Worm (Caenorhabditis elegans) whole organism, midembryonic: Measurements from ENCODE around the gene vha-13.

Experiments used
- T22C8.4 ChIP-seq: fragments of 200-800 bp; sonication (Bioruptor generic); IDR thresholded peaks from 2 replicates; pipeline ENCODE4 v1.3.6; 2022; ENCODE audit warnings: missing genetic modification characterization, missing compliant biosample characterization
- cog-1 ChIP-seq: sonication (generic microtip); optimal IDR thresholded peaks from 2 replicates; lab custom pipeline; 2016; ENCODE audit warnings: missing genetic modification characterization, missing compliant biosample characterization
- flt-1 ChIP-seq: fragments of 200-800 bp; sonication (Bioruptor generic); IDR thresholded peaks from 2 replicates; pipeline ENCODE4 v1.3.6; 2022; ENCODE audit warnings: missing genetic modification characterization, missing compliant biosample characterization
- klf-2 ChIP-seq: fragments of 200-800 bp; sonication (Bioruptor generic); conservative IDR thresholded peaks from 2 replicates; pipeline ENCODE4 v1.3.6; 2022; ENCODE audit warnings: missing genetic modification reagents, missing genetic modification characterization, missing compliant biosample characterization
- tab-1 ChIP-seq: fragments of 200-800 bp; sonication (Bioruptor generic); IDR thresholded peaks from 2 replicates; pipeline ENCODE4 v1.3.6; 2022; ENCODE audit warnings: missing genetic modification characterization, missing compliant biosample characterization
- ztf-23 ChIP-seq: fragments of 200-800 bp; sonication (Bioruptor generic); IDR thresholded peaks from 2 replicates; pipeline ENCODE4 v1.3.6; 2022; ENCODE audit warnings: missing genetic modification reagents, missing genetic modification characterization, missing compliant biosample characterization
- ztf-29 ChIP-seq: fragments of 200-800 bp; sonication (Bioruptor generic); IDR thresholded peaks from 2 replicates; pipeline ENCODE4 v1.3.6; 2022; ENCODE audit warnings: missing genetic modification reagents, missing genetic modification characterization, missing compliant biosample characterization

ce11 chrV:14391830-14392229 lies 40.3 kb downstream of the vha-13 start, which contains the start of gene C15H11.10:
- no peak for TF ChIP-seq tab-1 (GFP tag; lab: Robert Waterston, UW)
- TF ChIP-seq cog-1, result no peak
- no peak for TF ChIP-seq ztf-29
- TF ChIP-seq T22C8.4, result no peak
- TF ChIP-seq ztf-23 (GFP tag; lab: Robert Waterston, UW), result no peak
- TF ChIP-seq klf-2 (GFP tag; lab: Robert Waterston, UW), result no peak
- TF ChIP-seq flt-1, result no peak
